1 fruit fly cellular context compared by ENCODE assay signal in genomic region chr3R:29116167-29116725, dm6.
TF ChIP-seq lines count a peak whose summit lies in the region.

Atg14 (plus strand) TSS chr3R:29116391.

TF ChIP-seq in whole organism, embryonic, 481 proteins besides CTCF, POLR2A, EP300 and RAD21 (continued from another document and continues in another):
- peak; percentile 44 for TF ChIP-seq CG2712 (tag; optimal IDR thresholded peaks at IDR 0.05; lab: Kevin White, UChicago)
- TF ChIP-seq Abd-B (GFP tag; optimal IDR thresholded peaks at IDR 0.05; lab: Kevin White, UChicago), result peak; percentile 11
- TF ChIP-seq CG16863 (GFP tag; optimal IDR thresholded peaks at IDR 0.05; lab: Kevin White, UChicago), result no peak
- peak; percentile 92 for TF ChIP-seq amos (GFP tag; IDR thresholded peaks at IDR 0.05; lab: Robert Waterston, UW; ENCODE audit: partially characterized antibody)
- TF ChIP-seq nerfin-1 (tag; optimal IDR thresholded peaks at IDR 0.05; lab: Kevin White, UChicago), result peak; percentile 10
- TF ChIP-seq Chrac-16 (GFP tag; optimal IDR thresholded peaks at IDR 0.05; lab: Kevin White, UChicago), result no peak
- TF ChIP-seq CG10366 (GFP tag; IDR thresholded peaks at IDR 0.05; lab: Robert Waterston, UW), result no peak
- TF ChIP-seq CG12236 (GFP tag; optimal IDR thresholded peaks at IDR 0.05; lab: Kevin White, UChicago), result no peak
- TF ChIP-seq CG17568 (GFP tag; optimal IDR thresholded peaks at IDR 0.05; lab: Kevin White, UChicago), result no peak
- no peak for TF ChIP-seq CG10543 (GFP tag; optimal IDR thresholded peaks at IDR 0.05; lab: Kevin White, UChicago)
- no peak for TF ChIP-seq Fer2 (tag; optimal IDR thresholded peaks at IDR 0.05; lab: Kevin White, UChicago)
- peak; percentile 92 for TF ChIP-seq ato (GFP tag; IDR thresholded peaks at IDR 0.05; lab: Robert Waterston, UW; ENCODE audit: partially characterized antibody)
- TF ChIP-seq dmrt11E (tag; optimal IDR thresholded peaks at IDR 0.05; lab: Kevin White, UChicago), result no peak
- TF ChIP-seq CG15011 (GFP tag; optimal IDR thresholded peaks at IDR 0.05; lab: Kevin White, UChicago), result no peak
- TF ChIP-seq trem (tag; optimal IDR thresholded peaks at IDR 0.05; lab: Kevin White, UChicago), result peak; percentile 83
- TF ChIP-seq Hr3 (GFP tag; optimal IDR thresholded peaks at IDR 0.05; lab: Kevin White, UChicago), result no peak
- peak; percentile 92 for TF ChIP-seq hbn (GFP tag; IDR thresholded peaks at IDR 0.05; lab: Robert Waterston, UW; ENCODE audit: partially characterized antibody)
- peak; percentile 35 for TF ChIP-seq Ets65A (GFP tag; lab: Kevin White, UChicago)
- no peak for TF ChIP-seq Deaf1 (tag; optimal IDR thresholded peaks at IDR 0.05; lab: Kevin White, UChicago)
- no peak for TF ChIP-seq btn (GFP tag; optimal IDR thresholded peaks at IDR 0.05; lab: Kevin White, UChicago)
- peak; percentile 95 for TF ChIP-seq hb (GFP tag; IDR thresholded peaks at IDR 0.05; lab: Robert Waterston, UW; ENCODE audit: partially characterized antibody)
- no peak for TF ChIP-seq CG8388 (GFP tag; optimal IDR thresholded peaks at IDR 0.05; lab: Kevin White, UChicago)
- TF ChIP-seq CG6654 (GFP tag; optimal IDR thresholded peaks at IDR 0.05; lab: Kevin White, UChicago), result no peak
- peak; percentile 18 for TF ChIP-seq CG12155 (GFP tag; optimal IDR thresholded peaks at IDR 0.05; lab: Kevin White, UChicago)
- TF ChIP-seq salm (tag; optimal IDR thresholded peaks at IDR 0.05; lab: Kevin White, UChicago), result no peak
- no peak for TF ChIP-seq CG10654 (GFP tag; optimal IDR thresholded peaks at IDR 0.05; lab: Kevin White, UChicago)
- TF ChIP-seq zen2 (GFP tag; IDR thresholded peaks at IDR 0.05; lab: Robert Waterston, UW; ENCODE audit: partially characterized antibody), result peak; percentile 92
- no peak for TF ChIP-seq CG9437 (GFP tag; optimal IDR thresholded peaks at IDR 0.05; lab: Kevin White, UChicago)
- no peak for TF ChIP-seq CG15696 (tag; optimal IDR thresholded peaks at IDR 0.05; lab: Kevin White, UChicago)
- TF ChIP-seq Dek (tag; optimal IDR thresholded peaks at IDR 0.05; lab: Kevin White, UChicago), result peak; percentile 8
- no peak for TF ChIP-seq schlank (tag; optimal IDR thresholded peaks at IDR 0.05; lab: Kevin White, UChicago)
- TF ChIP-seq phol (tag; optimal IDR thresholded peaks at IDR 0.05; lab: Kevin White, UChicago), result peak; percentile 41
- TF ChIP-seq CG9727 (GFP tag; optimal IDR thresholded peaks at IDR 0.05; lab: Kevin White, UChicago), result no peak
- peak; percentile 58 for TF ChIP-seq CG12659 (GFP tag; optimal IDR thresholded peaks at IDR 0.05; lab: Kevin White, UChicago)
- no peak for TF ChIP-seq CG8359 (GFP tag; optimal IDR thresholded peaks at IDR 0.05; lab: Kevin White, UChicago; ENCODE audit: borderline replicate concordance)
- no peak for TF ChIP-seq CG11723 (GFP tag; optimal IDR thresholded peaks at IDR 0.05; lab: Kevin White, UChicago)
- no peak for TF ChIP-seq CG11456 (GFP tag; IDR thresholded peaks at IDR 0.05; lab: Robert Waterston, UW)
- TF ChIP-seq zf30C (GFP tag; optimal IDR thresholded peaks at IDR 0.05; lab: Kevin White, UChicago), result no peak
- no peak for TF ChIP-seq Nf-YA (GFP tag; IDR thresholded peaks at IDR 0.05; lab: Robert Waterston, UW)
- no peak for TF ChIP-seq CG17359 (tag; optimal IDR thresholded peaks at IDR 0.05; lab: Kevin White, UChicago)
- no peak for TF ChIP-seq CG11695 (GFP tag; IDR thresholded peaks at IDR 0.05; lab: Robert Waterston, UW)
- TF ChIP-seq YL-1 (GFP tag; optimal IDR thresholded peaks at IDR 0.05; lab: Kevin White, UChicago), result peak; percentile 81
- no peak for TF ChIP-seq sens-2 (GFP tag; IDR thresholded peaks at IDR 0.05; lab: Robert Waterston, UW)
- no peak for TF ChIP-seq CG1602 (GFP tag; optimal IDR thresholded peaks at IDR 0.05; lab: Kevin White, UChicago)
- no peak for TF ChIP-seq luna (GFP tag; optimal IDR thresholded peaks at IDR 0.05; lab: Kevin White, UChicago)
- TF ChIP-seq CG7928 (GFP tag; optimal IDR thresholded peaks at IDR 0.05; lab: Kevin White, UChicago), result no peak
- TF ChIP-seq Stat92E (GFP tag; optimal IDR thresholded peaks at IDR 0.05; lab: Kevin White, UChicago), result peak in 1 of 3 experiments; percentile 11
- TF ChIP-seq Ptx1 (GFP tag; IDR thresholded peaks at IDR 0.05; lab: Robert Waterston, UW), result no peak
- no peak for TF ChIP-seq Atf6 (GFP tag; IDR thresholded peaks at IDR 0.05; lab: Robert Waterston, UW)
- TF ChIP-seq Nf-YB (GFP tag; optimal IDR thresholded peaks at IDR 0.05; lab: Kevin White, UChicago), result no peak
- peak; percentile 25 for TF ChIP-seq CG8924 (tag; optimal IDR thresholded peaks at IDR 0.05; lab: Kevin White, UChicago)
- TF ChIP-seq CG18764 (GFP tag; optimal IDR thresholded peaks at IDR 0.05; lab: Kevin White, UChicago), result no peak
- no peak for TF ChIP-seq sqz (GFP tag; optimal IDR thresholded peaks at IDR 0.05; lab: Kevin White, UChicago)
- no peak for TF ChIP-seq CG12219 (GFP tag; optimal IDR thresholded peaks at IDR 0.05; lab: Kevin White, UChicago)
- TF ChIP-seq Ada2b (GFP tag; IDR thresholded peaks at IDR 0.05; lab: Robert Waterston, UW), result no peak
- no peak for TF ChIP-seq CG12942 (GFP tag; optimal IDR thresholded peaks at IDR 0.05; lab: Kevin White, UChicago)
- no peak for TF ChIP-seq pum (GFP tag; optimal IDR thresholded peaks at IDR 0.05; lab: Kevin White, UChicago)
- TF ChIP-seq CG31365 (tag; optimal IDR thresholded peaks at IDR 0.05; lab: Kevin White, UChicago), result no peak
- TF ChIP-seq toy (GFP tag; IDR thresholded peaks at IDR 0.05; lab: Robert Waterston, UW), result no peak
- no peak for TF ChIP-seq CG12104 (GFP tag; optimal IDR thresholded peaks at IDR 0.05; lab: Kevin White, UChicago)
- TF ChIP-seq Kr (GFP tag; optimal IDR thresholded peaks at IDR 0.05; lab: Kevin White, UChicago), result no peak
- TF ChIP-seq CG3281 (GFP tag; optimal IDR thresholded peaks at IDR 0.05; lab: Kevin White, UChicago), result peak; percentile 18
- no peak for TF ChIP-seq HLHmδ (GFP tag; optimal IDR thresholded peaks at IDR 0.05; lab: Kevin White, UChicago)
- TF ChIP-seq CG10462 (GFP tag; optimal IDR thresholded peaks at IDR 0.05; lab: Kevin White, UChicago), result no peak
- no peak for TF ChIP-seq CG18476 (GFP tag; optimal IDR thresholded peaks at IDR 0.05; lab: Kevin White, UChicago)
- TF ChIP-seq NC2α (GFP tag; optimal IDR thresholded peaks at IDR 0.05; lab: Kevin White, UChicago), result no peak
- no peak for TF ChIP-seq cwo (GFP tag; optimal IDR thresholded peaks at IDR 0.05; lab: Kevin White, UChicago)
- no peak for TF ChIP-seq Taf1 (GFP tag; IDR thresholded peaks at IDR 0.05; lab: Robert Waterston, UW)
- TF ChIP-seq p53 (GFP tag; optimal IDR thresholded peaks at IDR 0.05; lab: Kevin White, UChicago), result no peak
- no peak for TF ChIP-seq tap (tag; optimal IDR thresholded peaks at IDR 0.05; lab: Kevin White, UChicago)
- no peak for TF ChIP-seq CG11560 (tag; IDR thresholded peaks at IDR 0.05; lab: Robert Waterston, UW)
- no peak for TF ChIP-seq C15 (GFP tag; IDR thresholded peaks at IDR 0.05; lab: Robert Waterston, UW)
- TF ChIP-seq CG5953 (GFP tag; IDR thresholded peaks at IDR 0.05; lab: Robert Waterston, UW), result no peak
- TF ChIP-seq Eip74EF (GFP tag; optimal IDR thresholded peaks at IDR 0.05; lab: Kevin White, UChicago), result no peak
- no peak for TF ChIP-seq slp2 (GFP tag; optimal IDR thresholded peaks at IDR 0.05; lab: Kevin White, UChicago)
- no peak for TF ChIP-seq kah (GFP tag; optimal IDR thresholded peaks at IDR 0.05; lab: Kevin White, UChicago)
- TF ChIP-seq CG34376 (GFP tag; optimal IDR thresholded peaks at IDR 0.05; lab: Kevin White, UChicago), result peak; percentile 54
- TF ChIP-seq CG4424 (GFP tag; optimal IDR thresholded peaks at IDR 0.05; lab: Kevin White, UChicago), result no peak
- TF ChIP-seq CG6813 (GFP tag; optimal IDR thresholded peaks at IDR 0.05; lab: Kevin White, UChicago), result no peak
- no peak for TF ChIP-seq jing (GFP tag; optimal IDR thresholded peaks at IDR 0.05; lab: Kevin White, UChicago)
- no peak for TF ChIP-seq CG7745 (tag; optimal IDR thresholded peaks at IDR 0.05; lab: Kevin White, UChicago)
- TF ChIP-seq crol (GFP tag; IDR thresholded peaks at IDR 0.05; lab: Robert Waterston, UW), result no peak
- no peak for TF ChIP-seq shn (GFP tag; optimal IDR thresholded peaks at IDR 0.05; lab: Kevin White, UChicago)
- no peak for TF ChIP-seq Gug (GFP tag; IDR thresholded peaks at IDR 0.05; lab: Robert Waterston, UW)
- no peak for TF ChIP-seq CG11093 (GFP tag; IDR thresholded peaks at IDR 0.05; lab: Robert Waterston, UW)
- TF ChIP-seq CG17912 (GFP tag; optimal IDR thresholded peaks at IDR 0.05; lab: Kevin White, UChicago), result no peak
- no peak for TF ChIP-seq CG11398 (GFP tag; optimal IDR thresholded peaks at IDR 0.05; lab: Kevin White, UChicago)
- no peak for TF ChIP-seq CG15479 (GFP tag; optimal IDR thresholded peaks at IDR 0.05; lab: Kevin White, UChicago)
- TF ChIP-seq Aef1 (GFP tag; IDR thresholded peaks at IDR 0.05; lab: Robert Waterston, UW), result no peak
- no peak for TF ChIP-seq Drgx (GFP tag; IDR thresholded peaks at IDR 0.05; lab: Robert Waterston, UW)
- no peak for TF ChIP-seq Asciz (GFP tag; optimal IDR thresholded peaks at IDR 0.05; lab: Kevin White, UChicago)
- no peak for TF ChIP-seq CG12744 (GFP tag; optimal IDR thresholded peaks at IDR 0.05; lab: Kevin White, UChicago)
- TF ChIP-seq ap (GFP tag; IDR thresholded peaks at IDR 0.05; lab: Robert Waterston, UW), result no peak
- TF ChIP-seq Side (GFP tag; optimal IDR thresholded peaks at IDR 0.05; lab: Kevin White, UChicago), result no peak
- TF ChIP-seq bcd (GFP tag; optimal IDR thresholded peaks at IDR 0.05; lab: Kevin White, UChicago), result no peak
- no peak for TF ChIP-seq CG32772 (GFP tag; IDR thresholded peaks at IDR 0.05; lab: Robert Waterston, UW)
- TF ChIP-seq CG13123 (GFP tag; optimal IDR thresholded peaks at IDR 0.05; lab: Kevin White, UChicago), result no peak
- TF ChIP-seq CG10147 (GFP tag; optimal IDR thresholded peaks at IDR 0.05; lab: Kevin White, UChicago), result no peak
- no peak for TF ChIP-seq fru (optimal IDR thresholded peaks at IDR 0.05; lab: Kevin White, UChicago)
- TF ChIP-seq Dbx (GFP tag; IDR thresholded peaks at IDR 0.05; lab: Robert Waterston, UW), result peak; percentile 9; the same call in 1 of the 3 replicates
- no peak for TF ChIP-seq h (optimal IDR thresholded peaks at IDR 0.05; lab: Kevin White, UChicago)
- TF ChIP-seq br (optimal IDR thresholded peaks at IDR 0.05; lab: Kevin White, UChicago), result no peak
- TF ChIP-seq prd (optimal IDR thresholded peaks at IDR 0.05; lab: Kevin White, UChicago), result no peak
- TF ChIP-seq prd (GFP tag; IDR thresholded peaks at IDR 0.05; lab: Robert Waterston, UW), result 0 out of 3 replicates have a peak, but pooled peaks have one; percentile 13
- no peak for TF ChIP-seq Sox102F (GFP tag; optimal IDR thresholded peaks at IDR 0.05; lab: Kevin White, UChicago)
- TF ChIP-seq CG17612 (GFP tag; IDR thresholded peaks at IDR 0.05; lab: Robert Waterston, UW), result no peak
- TF ChIP-seq CG15514 (GFP tag; optimal IDR thresholded peaks at IDR 0.05; lab: Kevin White, UChicago), result peak; percentile 47
- TF ChIP-seq Mad (GFP tag; optimal IDR thresholded peaks at IDR 0.05; lab: Kevin White, UChicago), result no peak
- TF ChIP-seq az2 (GFP tag; optimal IDR thresholded peaks at IDR 0.05; lab: Kevin White, UChicago), result no peak
- TF ChIP-seq danr (GFP tag; IDR thresholded peaks at IDR 0.05; lab: Robert Waterston, UW), result no peak
- no peak for TF ChIP-seq wek (GFP tag; optimal IDR thresholded peaks at IDR 0.05; lab: Kevin White, UChicago)
- peak; percentile 81 for TF ChIP-seq pzg (GFP tag; optimal IDR thresholded peaks at IDR 0.05; lab: Kevin White, UChicago)
- no peak for TF ChIP-seq klu (GFP tag; IDR thresholded peaks at IDR 0.05; lab: Robert Waterston, UW)
- TF ChIP-seq HmgZ (tag; optimal IDR thresholded peaks at IDR 0.05; lab: Kevin White, UChicago), result peak; percentile 69
- TF ChIP-seq CG9817 (tag; optimal IDR thresholded peaks at IDR 0.05; lab: Kevin White, UChicago), result no peak
- TF ChIP-seq CG1647 (GFP tag; optimal IDR thresholded peaks at IDR 0.05; lab: Kevin White, UChicago), result no peak
- TF ChIP-seq emc (GFP tag; optimal IDR thresholded peaks at IDR 0.05; lab: Kevin White, UChicago), result no peak
- TF ChIP-seq repo (GFP tag; optimal IDR thresholded peaks at IDR 0.05; lab: Kevin White, UChicago), result peak; percentile 19
- TF ChIP-seq sisA (GFP tag; IDR thresholded peaks at IDR 0.05; lab: Robert Waterston, UW), result no peak
- no peak for TF ChIP-seq CG33557 (GFP tag; optimal IDR thresholded peaks at IDR 0.05; lab: Kevin White, UChicago)
- no peak for TF ChIP-seq CG17328 (GFP tag; IDR thresholded peaks at IDR 0.05; lab: Robert Waterston, UW)
- no peak for TF ChIP-seq fd96Cb (tag; optimal IDR thresholded peaks at IDR 0.05; lab: Kevin White, UChicago)
- no peak for TF ChIP-seq CG12071 (GFP tag; optimal IDR thresholded peaks at IDR 0.05; lab: Kevin White, UChicago)
- no peak for TF ChIP-seq CG5180 (GFP tag; optimal IDR thresholded peaks at IDR 0.05; lab: Kevin White, UChicago)
- TF ChIP-seq Sox100B (GFP tag; optimal IDR thresholded peaks at IDR 0.05; lab: Kevin White, UChicago), result no peak
- peak; percentile 1 for TF ChIP-seq scrt (GFP tag; optimal IDR thresholded peaks at IDR 0.05; lab: Kevin White, UChicago)
- no peak for TF ChIP-seq CG6254 (GFP tag; optimal IDR thresholded peaks at IDR 0.05; lab: Kevin White, UChicago)
- TF ChIP-seq ci (GFP tag; IDR thresholded peaks at IDR 0.05; lab: Robert Waterston, UW), result no peak
- peak; percentile 96 for TF ChIP-seq Bgb (GFP tag; IDR thresholded peaks at IDR 0.05; lab: Robert Waterston, UW; ENCODE audit: partially characterized antibody)
- no peak for TF ChIP-seq Dfd (GFP tag; optimal IDR thresholded peaks at IDR 0.05; lab: Kevin White, UChicago)
- peak; percentile 43; the same call in 1 of the 2 replicates for TF ChIP-seq vvl (GFP tag; IDR thresholded peaks at IDR 0.05; lab: Robert Waterston, UW)
- TF ChIP-seq CG12769 (tag; optimal IDR thresholded peaks at IDR 0.05; lab: Kevin White, UChicago), result no peak
- TF ChIP-seq E2f2 (GFP tag; IDR thresholded peaks at IDR 0.05; lab: Robert Waterston, UW), result peak; percentile 98
- 0 out of 2 replicates have a peak, but pooled peaks have one; percentile 21 for TF ChIP-seq Awh (GFP tag; IDR thresholded peaks at IDR 0.05; lab: Robert Waterston, UW)
- TF ChIP-seq CG3838 (GFP tag; optimal IDR thresholded peaks at IDR 0.05; lab: Kevin White, UChicago), result no peak
- TF ChIP-seq trh (GFP tag; optimal IDR thresholded peaks at IDR 0.05; lab: Kevin White, UChicago), result no peak
- no peak for TF ChIP-seq ewg (GFP tag; optimal IDR thresholded peaks at IDR 0.05; lab: Kevin White, UChicago)
- TF ChIP-seq z (GFP tag; IDR thresholded peaks at IDR 0.05; lab: Robert Waterston, UW), result no peak
- no peak for TF ChIP-seq CG8944 (GFP tag; optimal IDR thresholded peaks at IDR 0.05; lab: Kevin White, UChicago)
- peak; percentile 11 for TF ChIP-seq Sin3A (optimal IDR thresholded peaks at IDR 0.05; lab: Kevin White, UChicago)
